Worm (Caenorhabditis elegans) whole organism, midembryonic: ENCODE data around the gene cdc-25.4.

Experiments
- T22C8.4 ChIP-seq: fragments of 200-800 bp; sonication (Bioruptor generic); IDR thresholded peaks from 2 replicates; pipeline ENCODE4 v1.3.6; 2022; ENCODE audit warnings: missing genetic modification characterization, missing compliant biosample characterization
- cog-1 ChIP-seq: sonication (generic microtip); optimal IDR thresholded peaks from 2 replicates; lab custom pipeline; 2016; ENCODE audit warnings: missing genetic modification characterization, missing compliant biosample characterization
- flt-1 ChIP-seq: fragments of 200-800 bp; sonication (Bioruptor generic); IDR thresholded peaks from 2 replicates; pipeline ENCODE4 v1.3.6; 2022; ENCODE audit warnings: missing genetic modification characterization, missing compliant biosample characterization
- klf-2 ChIP-seq: fragments of 200-800 bp; sonication (Bioruptor generic); conservative IDR thresholded peaks from 2 replicates; pipeline ENCODE4 v1.3.6; 2022; ENCODE audit warnings: missing genetic modification reagents, missing genetic modification characterization, missing compliant biosample characterization
- med-1 ChIP-seq: sonication (generic microtip); optimal IDR thresholded peaks from 2 replicates; lab custom pipeline; 2017; ENCODE audit warnings: missing genetic modification characterization, mild to moderate bottlenecking, missing compliant biosample characterization, antibody characterized with exemption, missing genetic modification reagents; ENCODE audit not compliant: insufficient read depth
- ref-1 ChIP-seq: fragments of 200-800 bp; sonication (Bioruptor generic); conservative IDR thresholded peaks from 2 replicates; pipeline ENCODE4 v1.3.6; 2022; ENCODE audit warnings: missing genetic modification reagents, missing genetic modification characterization, missing compliant biosample characterization
- tab-1 ChIP-seq: fragments of 200-800 bp; sonication (Bioruptor generic); IDR thresholded peaks from 2 replicates; pipeline ENCODE4 v1.3.6; 2022; ENCODE audit warnings: missing genetic modification characterization, missing compliant biosample characterization
- ztf-23 ChIP-seq: fragments of 200-800 bp; sonication (Bioruptor generic); IDR thresholded peaks from 2 replicates; pipeline ENCODE4 v1.3.6; 2022; ENCODE audit warnings: missing genetic modification reagents, missing genetic modification characterization, missing compliant biosample characterization
- ztf-29 ChIP-seq: fragments of 200-800 bp; sonication (Bioruptor generic); IDR thresholded peaks from 2 replicates; pipeline ENCODE4 v1.3.6; 2022; ENCODE audit warnings: missing genetic modification reagents, missing genetic modification characterization, missing compliant biosample characterization

Gene cdc-25.4

ce11 chrII:10164137-10164536, 25.1 kb downstream of the cdc-25.4 start:
- no peak for TF ChIP-seq tab-1 (GFP tag; lab: Robert Waterston, UW)
- no peak for TF ChIP-seq flt-1 (GFP tag; lab: Robert Waterston, UW)
- TF ChIP-seq klf-2 = no peak
- TF ChIP-seq cog-1 (tag; lab: Kevin White, UChicago) = no peak
- TF ChIP-seq ztf-23 (GFP tag; lab: Robert Waterston, UW) = no peak
- TF ChIP-seq med-1 (GFP tag; lab: Kevin White, UChicago) = no peak

- TF ChIP-seq flt-1 (GFP tag; lab: Robert Waterston, UW) (peak; percentile 51; the same call in 1 of the 2 replicates), klf-2 (no peak)
Observed at ce11 chrII:10162785-10163184, 26.5 kb downstream of the cdc-25.4 start.

ce11 chrII:10155106-10155505, 34.2 kb downstream of the cdc-25.4 start, which contains the start of gene nlp-63:
TSS of gene nlp-63 (plus strand) at chrII:10155406.
- TF ChIP-seq flt-1 (GFP tag; lab: Robert Waterston, UW) = no peak
- no peak for TF ChIP-seq klf-2
- no peak for TF ChIP-seq tab-1 (GFP tag; lab: Robert Waterston, UW)

- no peak for TF ChIP-seq klf-2
- TF ChIP-seq ref-1 (GFP tag; lab: Robert Waterston, UW) = no peak
- TF ChIP-seq med-1 (GFP tag; lab: Kevin White, UChicago) = no peak
- no peak for TF ChIP-seq T22C8.4 (GFP tag; lab: Robert Waterston, UW)
- TF ChIP-seq tab-1 (GFP tag; lab: Robert Waterston, UW) = no peak
- TF ChIP-seq ztf-29 (GFP tag; lab: Robert Waterston, UW) = no peak
- TF ChIP-seq flt-1 (GFP tag; lab: Robert Waterston, UW) = no peak
- TF ChIP-seq ztf-23 (GFP tag; lab: Robert Waterston, UW) = no peak
- no peak for TF ChIP-seq cog-1 (tag; lab: Kevin White, UChicago)
Observed at ce11 chrII:10147502-10147901, 41.8 kb downstream of the cdc-25.4 start.

- TF ChIP-seq ztf-23 (GFP tag; lab: Robert Waterston, UW) (no peak), klf-2 (no peak)
Observed at ce11 chrII:10146488-10146887, 42.8 kb downstream of the cdc-25.4 start, which contains the start of gene pax-3. TSS of gene pax-3 (plus strand) at chrII:10146570.

- TF ChIP-seq tab-1 (GFP tag; lab: Robert Waterston, UW) (no peak), ztf-23 (GFP tag; lab: Robert Waterston, UW) (no peak), ztf-29 (GFP tag; lab: Robert Waterston, UW) (no peak)
Observed at ce11 chrII:10144092-10144491, 45.2 kb downstream of the cdc-25.4 start, which contains the start of gene F27E5.3. TSS of gene F27E5.3 (minus strand) at chrII:10144192.

- TF ChIP-seq ztf-29 (GFP tag; lab: Robert Waterston, UW) (no peak), ref-1 (GFP tag; lab: Robert Waterston, UW) (no peak), flt-1 (GFP tag; lab: Robert Waterston, UW) (no peak), T22C8.4 (GFP tag; lab: Robert Waterston, UW) (no peak), ztf-23 (GFP tag; lab: Robert Waterston, UW) (no peak), klf-2 (no peak), cog-1 (tag; lab: Kevin White, UChicago) (no peak), tab-1 (GFP tag; lab: Robert Waterston, UW) (no peak), med-1 (GFP tag; lab: Kevin White, UChicago) (no peak)
Observed at ce11 chrII:10139177-10139640, 50.1 kb downstream of the cdc-25.4 start, which contains the start of gene asah-2. TSS of gene asah-2 (plus strand) at chrII:10139590.
